Worm (Caenorhabditis elegans) whole organism, midembryonic: ENCODE data around the gene mrps-25.

Experiments used
- flt-1 ChIP-seq: fragments of 200-800 bp; sonication (Bioruptor generic); IDR thresholded peaks from 2 replicates; pipeline ENCODE4 v1.3.6; 2022; ENCODE audit warnings: missing genetic modification characterization, missing compliant biosample characterization
- klf-2 ChIP-seq: fragments of 200-800 bp; sonication (Bioruptor generic); conservative IDR thresholded peaks from 2 replicates; pipeline ENCODE4 v1.3.6; 2022; ENCODE audit warnings: missing genetic modification reagents, missing genetic modification characterization, missing compliant biosample characterization
- med-1 ChIP-seq: sonication (generic microtip); optimal IDR thresholded peaks from 2 replicates; lab custom pipeline; 2017; ENCODE audit warnings: missing genetic modification characterization, mild to moderate bottlenecking, missing compliant biosample characterization, antibody characterized with exemption, missing genetic modification reagents; ENCODE audit not compliant: insufficient read depth
- ref-1 ChIP-seq: fragments of 200-800 bp; sonication (Bioruptor generic); conservative IDR thresholded peaks from 2 replicates; pipeline ENCODE4 v1.3.6; 2022; ENCODE audit warnings: missing genetic modification reagents, missing genetic modification characterization, missing compliant biosample characterization
- tab-1 ChIP-seq: fragments of 200-800 bp; sonication (Bioruptor generic); IDR thresholded peaks from 2 replicates; pipeline ENCODE4 v1.3.6; 2022; ENCODE audit warnings: missing genetic modification characterization, missing compliant biosample characterization

ce11 chrIV:1053989-1054388 is 2.7 kb upstream of the mrps-25 start:
- TF ChIP-seq flt-1 (GFP tag; lab: Robert Waterston, UW) (no peak), ref-1 (GFP tag; lab: Robert Waterston, UW) (no peak), klf-2 (no peak), tab-1 (no peak), med-1 (GFP tag; lab: Kevin White, UChicago) (no peak)
